Worm (Caenorhabditis elegans): ENCODE results near the gene dkf-2.

ce11 chrV:16812371-16812770 lies 64.9 kb downstream of the dkf-2 start:
- TF ChIP-seq ztf-16 (tag; optimal IDR thresholded peaks at IDR 0.05) (no peak), nfya-1 (tag; optimal IDR thresholded peaks at IDR 0.05) (peak; percentile 95), ceh-6 (GFP tag; optimal IDR thresholded peaks at IDR 0.05) (no peak), ets-4 (tag; optimal IDR thresholded peaks at IDR 0.05) (no peak), elt-2 (tag; optimal IDR thresholded peaks at IDR 0.05) (no peak), ttx-3 (tag; optimal IDR thresholded peaks at IDR 0.05) (no peak), sox-4 (tag; optimal IDR thresholded peaks at IDR 0.05) (no peak), odd-2 (tag; optimal IDR thresholded peaks at IDR 0.05) (no peak), hlh-13 (GFP tag; optimal IDR thresholded peaks at IDR 0.05) (no peak), pag-3 (tag; optimal IDR thresholded peaks at IDR 0.05; ENCODE audit: borderline replicate concordance) (no peak), ceh-9 (tag; optimal IDR thresholded peaks at IDR 0.05) (no peak), pha-2 (tag; optimal IDR thresholded peaks at IDR 0.05) (no peak)
